Worm (Caenorhabditis elegans): ENCODE data around the gene C06E7.2.

DNA sequence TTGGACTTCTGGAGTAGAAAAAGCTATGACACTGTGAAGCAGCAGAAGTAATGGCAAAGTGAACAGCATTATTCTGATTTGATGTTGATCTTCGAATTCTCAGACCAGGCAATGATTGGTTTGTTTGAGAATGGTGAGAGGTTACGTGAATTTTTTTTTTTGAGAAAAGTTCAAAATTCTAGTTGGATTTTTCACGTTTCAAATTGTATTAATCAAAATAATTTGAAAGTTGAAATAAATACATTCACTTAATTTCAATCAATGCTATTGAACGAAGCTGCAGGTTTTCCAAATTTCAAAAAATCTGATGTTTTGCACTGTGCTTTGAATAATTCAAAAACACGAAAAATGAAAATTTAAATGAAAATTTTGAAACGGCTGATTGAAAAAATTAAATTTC is 42.6 kb upstream of the C06E7.2 start, which contains the start of gene C31H1.5:
- TF ChIP-seq lin-13 (tag; optimal IDR thresholded peaks at IDR 0.05) (no peak), lsy-2 (tag; optimal IDR thresholded peaks at IDR 0.05) (no peak), nhr-76 (tag; optimal IDR thresholded peaks at IDR 0.05) (no peak), sem-2 (GFP tag; optimal IDR thresholded peaks at IDR 0.05) (no peak), ceh-39 (tag; optimal IDR thresholded peaks at IDR 0.05) (no peak), ham-2 (GFP tag; optimal IDR thresholded peaks at IDR 0.05) (no peak)
